Worm (Caenorhabditis elegans) whole organism, midembryonic: ENCODE measurements around the gene C10G8.3.

ENCODE experiments used
- T22C8.4 ChIP-seq: fragments of 200-800 bp; sonication (Bioruptor generic); IDR thresholded peaks from 2 replicates; pipeline ENCODE4 v1.3.6; 2022; ENCODE audit warnings: missing genetic modification characterization, missing compliant biosample characterization
- cog-1 ChIP-seq: sonication (generic microtip); optimal IDR thresholded peaks from 2 replicates; lab custom pipeline; 2016; ENCODE audit warnings: missing genetic modification characterization, missing compliant biosample characterization
- flt-1 ChIP-seq: fragments of 200-800 bp; sonication (Bioruptor generic); IDR thresholded peaks from 2 replicates; pipeline ENCODE4 v1.3.6; 2022; ENCODE audit warnings: missing genetic modification characterization, missing compliant biosample characterization
- klf-2 ChIP-seq: fragments of 200-800 bp; sonication (Bioruptor generic); conservative IDR thresholded peaks from 2 replicates; pipeline ENCODE4 v1.3.6; 2022; ENCODE audit warnings: missing genetic modification reagents, missing genetic modification characterization, missing compliant biosample characterization
- med-1 ChIP-seq: sonication (generic microtip); optimal IDR thresholded peaks from 2 replicates; lab custom pipeline; 2017; ENCODE audit warnings: missing genetic modification characterization, mild to moderate bottlenecking, missing compliant biosample characterization, antibody characterized with exemption, missing genetic modification reagents; ENCODE audit not compliant: insufficient read depth
- ref-1 ChIP-seq: fragments of 200-800 bp; sonication (Bioruptor generic); conservative IDR thresholded peaks from 2 replicates; pipeline ENCODE4 v1.3.6; 2022; ENCODE audit warnings: missing genetic modification reagents, missing genetic modification characterization, missing compliant biosample characterization
- tab-1 ChIP-seq: fragments of 200-800 bp; sonication (Bioruptor generic); IDR thresholded peaks from 2 replicates; pipeline ENCODE4 v1.3.6; 2022; ENCODE audit warnings: missing genetic modification characterization, missing compliant biosample characterization
- ztf-23 ChIP-seq: fragments of 200-800 bp; sonication (Bioruptor generic); IDR thresholded peaks from 2 replicates; pipeline ENCODE4 v1.3.6; 2022; ENCODE audit warnings: missing genetic modification reagents, missing genetic modification characterization, missing compliant biosample characterization
- ztf-29 ChIP-seq: fragments of 200-800 bp; sonication (Bioruptor generic); IDR thresholded peaks from 2 replicates; pipeline ENCODE4 v1.3.6; 2022; ENCODE audit warnings: missing genetic modification reagents, missing genetic modification characterization, missing compliant biosample characterization

C10G8.3 gene

DNA sequence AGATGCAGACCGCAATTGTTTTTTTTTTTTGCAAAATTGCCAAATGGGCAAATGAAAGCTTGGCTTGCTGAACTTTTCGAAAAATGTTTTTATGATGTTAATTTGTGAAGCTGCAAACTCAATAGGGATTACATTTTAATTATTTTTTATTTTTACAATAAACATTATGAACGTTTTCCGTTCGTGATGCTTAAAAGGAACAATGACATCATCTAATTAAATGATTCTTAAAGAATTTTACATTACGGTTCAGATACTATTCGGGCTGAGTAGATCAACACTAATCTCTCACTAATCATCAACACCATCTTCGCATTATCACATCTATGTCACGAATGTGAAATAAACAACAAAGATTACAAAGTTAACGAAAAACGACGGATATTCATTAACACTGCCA is at the start of gene C10G8.3:
TSS of gene C10G8.3 (plus strand) at position 301 of the 400 bp plus-strand sequence.
- TF ChIP-seq ztf-23 (GFP tag; lab: Robert Waterston, UW) (no peak), ref-1 (GFP tag; lab: Robert Waterston, UW) (no peak), T22C8.4 (GFP tag; lab: Robert Waterston, UW) (no peak), cog-1 (tag; lab: Kevin White, UChicago) (no peak), klf-2 (no peak), flt-1 (GFP tag; lab: Robert Waterston, UW) (no peak), ztf-29 (no peak), med-1 (GFP tag; lab: Kevin White, UChicago) (no peak), tab-1 (GFP tag; lab: Robert Waterston, UW) (no peak)

DNA sequence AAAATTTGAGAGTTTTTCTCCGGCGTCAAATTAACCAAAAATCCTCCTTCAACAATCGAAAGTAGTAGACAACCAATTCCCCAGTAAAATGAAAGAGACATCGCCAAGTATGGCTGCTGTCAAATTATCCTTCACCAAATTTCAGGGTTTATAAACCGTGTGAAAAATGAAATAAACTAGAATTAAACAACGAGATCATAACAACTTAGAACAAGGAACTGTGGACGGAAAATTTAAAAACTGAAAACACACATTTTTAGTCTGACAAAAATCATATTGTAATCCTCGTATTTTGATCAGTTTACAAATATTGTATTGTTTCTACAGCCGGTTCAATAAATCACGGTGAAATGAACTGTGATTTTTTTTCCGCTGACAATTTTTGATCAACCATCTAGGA is 49.6 kb upstream of the C10G8.3 start, which contains the start of gene cest-30:
TSS of gene cest-30 (minus strand) at position 101 of the 400 bp plus-strand sequence.
- TF ChIP-seq ztf-29 (no peak), ref-1 (GFP tag; lab: Robert Waterston, UW) (no peak), T22C8.4 (GFP tag; lab: Robert Waterston, UW) (no peak)

DNA sequence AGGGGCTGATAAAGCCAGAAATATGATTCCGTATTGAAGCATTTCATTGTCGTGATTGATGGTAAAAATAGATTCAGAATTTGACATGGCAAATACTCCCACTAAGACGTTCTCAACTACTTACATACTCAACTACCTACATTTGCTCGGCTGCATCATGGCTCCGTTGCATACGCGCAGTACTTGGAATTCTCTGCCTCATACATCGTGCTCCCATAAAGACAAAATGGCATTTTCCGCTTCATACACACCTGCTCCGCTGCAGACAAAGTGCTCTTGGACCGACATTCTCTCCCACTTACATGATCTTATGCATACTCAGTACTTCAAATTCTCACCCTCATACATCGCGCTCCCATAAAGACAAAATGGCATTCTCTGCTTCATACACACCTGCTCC is 47.0 kb upstream of the C10G8.3 start, which contains the start of the genes srt-69 and B0238.12:
TSS of gene srt-69 (minus strand) at position 101 of the 400 bp plus-strand sequence.
TSS of gene B0238.12 (plus strand) at position 264 of the 400 bp plus-strand sequence.
- no peak for TF ChIP-seq cog-1 (tag; lab: Kevin White, UChicago)
- no peak for TF ChIP-seq tab-1 (GFP tag; lab: Robert Waterston, UW)
- TF ChIP-seq klf-2: no peak
- no peak for TF ChIP-seq flt-1 (GFP tag; lab: Robert Waterston, UW)
- TF ChIP-seq T22C8.4 (GFP tag; lab: Robert Waterston, UW): no peak
- no peak for TF ChIP-seq med-1 (GFP tag; lab: Kevin White, UChicago)
- no peak for TF ChIP-seq ztf-23 (GFP tag; lab: Robert Waterston, UW)
- no peak for TF ChIP-seq ref-1 (GFP tag; lab: Robert Waterston, UW)
- TF ChIP-seq ztf-29: no peak

DNA sequence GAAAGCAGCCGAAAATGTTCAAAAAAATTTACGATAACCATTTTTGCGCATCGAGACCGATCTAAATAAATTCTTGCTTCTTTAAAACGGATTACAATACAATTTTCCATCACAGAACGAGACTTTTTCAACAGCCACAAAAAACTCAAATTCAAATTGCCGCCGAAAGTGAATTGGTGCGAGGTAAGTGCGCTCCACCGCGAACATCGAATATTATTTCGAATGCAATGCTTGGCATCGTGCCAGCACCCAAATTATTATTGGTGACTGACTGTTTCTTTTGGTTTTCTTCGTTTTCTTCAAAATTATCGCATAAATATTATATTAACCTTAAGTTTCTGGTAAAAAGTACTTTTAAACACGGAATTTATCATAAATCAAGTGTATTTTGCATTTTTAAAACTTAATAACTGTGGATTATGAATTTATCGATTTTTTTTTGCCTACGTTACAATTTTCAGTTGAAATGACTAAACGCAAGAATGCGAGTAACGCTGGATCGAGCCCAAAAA is 43.5 kb upstream of the C10G8.3 start, which contains the start of gene penr-1:
TSS of gene penr-1 (plus strand) at position 462 of the 512 bp plus-strand sequence.
- TF ChIP-seq ztf-23 (GFP tag; lab: Robert Waterston, UW): no peak
- TF ChIP-seq cog-1 (tag; lab: Kevin White, UChicago): no peak
- no peak for TF ChIP-seq ztf-29
- TF ChIP-seq T22C8.4 (GFP tag; lab: Robert Waterston, UW): 0 out of 2 replicates have a peak, but pooled peaks have one; percentile 35

DNA sequence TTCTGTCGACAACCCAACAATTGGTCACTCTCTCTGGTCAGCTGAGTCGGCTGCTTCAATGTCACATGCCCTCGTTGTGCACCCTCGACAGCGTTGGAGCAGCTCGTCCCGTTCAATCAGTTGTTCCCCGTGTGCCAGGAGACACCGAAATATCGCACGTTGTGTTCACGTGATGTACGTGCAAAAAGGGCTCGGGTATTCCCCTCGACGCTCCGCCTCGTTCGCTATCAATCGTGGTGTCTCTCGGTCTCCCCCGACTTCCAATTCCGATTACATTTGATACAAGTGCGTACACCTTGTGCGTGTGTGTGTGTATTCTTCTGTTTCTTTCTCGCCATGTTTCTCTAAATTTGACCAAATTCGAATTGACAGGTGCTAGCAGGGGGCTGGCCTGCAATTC is 41.1 kb upstream of the C10G8.3 start:
- TF ChIP-seq med-1 (GFP tag; lab: Kevin White, UChicago) (no peak), tab-1 (GFP tag; lab: Robert Waterston, UW) (no peak), cog-1 (tag; lab: Kevin White, UChicago) (peak; percentile 12)

DNA sequence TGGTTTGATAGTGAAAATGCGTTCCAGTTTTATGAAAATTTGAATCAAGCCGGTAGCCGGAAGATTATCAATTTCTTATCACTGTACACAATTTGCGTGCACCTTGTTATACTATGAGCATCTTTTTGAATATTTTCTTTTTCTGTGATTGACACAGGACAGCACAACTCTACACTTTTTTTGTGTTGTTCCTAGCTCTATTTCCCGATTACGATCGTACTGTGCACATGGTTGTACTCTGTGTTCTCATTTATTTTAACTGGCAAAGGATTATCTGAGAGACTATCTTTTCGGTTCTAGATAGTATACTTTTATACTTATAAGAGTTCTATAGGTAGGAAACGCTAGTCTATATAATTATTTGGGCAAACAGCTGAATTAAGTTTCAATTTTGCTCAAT is 40.5 kb upstream of the C10G8.3 start:
- TF ChIP-seq tab-1 (GFP tag; lab: Robert Waterston, UW) (no peak), cog-1 (tag; lab: Kevin White, UChicago) (no peak)

DNA sequence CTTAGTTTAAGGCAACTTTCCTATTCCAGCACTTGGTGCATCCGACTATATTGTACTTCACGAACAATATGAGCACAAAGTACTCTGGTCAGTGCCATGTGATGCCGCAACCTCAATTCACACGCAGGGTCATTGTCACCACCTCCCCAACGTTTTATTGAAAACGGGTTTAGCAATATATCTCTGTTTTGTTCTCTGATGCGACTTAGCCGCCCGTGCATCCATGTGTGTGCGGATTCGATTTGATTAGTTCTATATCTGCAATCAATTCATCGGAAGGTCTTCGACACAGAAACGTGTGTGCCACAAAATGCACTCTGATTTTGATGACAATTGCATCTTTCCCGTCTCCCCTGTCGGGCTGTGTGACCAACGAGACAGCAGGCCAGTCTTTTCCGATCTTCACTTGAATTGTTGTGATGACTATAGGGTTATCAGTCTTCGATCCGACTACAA is 39.9 kb upstream of the C10G8.3 start:
- TF ChIP-seq flt-1 (GFP tag; lab: Robert Waterston, UW): 0 out of 2 replicates have a peak, but pooled peaks have one; percentile 20
- TF ChIP-seq cog-1 (tag; lab: Kevin White, UChicago): no peak

DNA sequence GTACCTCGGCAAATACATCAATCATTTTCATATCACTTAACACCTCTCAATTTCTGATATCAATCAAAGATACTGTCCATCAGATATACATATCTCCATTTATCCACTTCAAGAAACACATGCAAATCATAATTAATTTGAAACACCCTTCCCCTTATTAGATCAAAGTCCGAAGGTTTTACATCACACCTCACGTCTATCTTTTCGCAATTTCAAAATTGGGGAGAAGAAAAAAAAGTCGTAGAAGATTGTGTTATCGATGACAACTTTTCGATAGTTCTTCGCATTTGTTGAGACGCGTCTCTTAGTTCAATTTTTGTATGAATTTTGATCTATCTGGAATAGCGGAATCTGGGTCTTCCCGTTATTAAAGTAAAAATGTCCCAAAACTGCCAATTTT is 39.3 kb upstream of the C10G8.3 start:
- TF ChIP-seq cog-1 (tag; lab: Kevin White, UChicago): no peak
- TF ChIP-seq ztf-23 (GFP tag; lab: Robert Waterston, UW): no peak
- TF ChIP-seq T22C8.4 (GFP tag; lab: Robert Waterston, UW): no peak
- no peak for TF ChIP-seq klf-2
- TF ChIP-seq flt-1 (GFP tag; lab: Robert Waterston, UW): no peak
- no peak for TF ChIP-seq med-1 (GFP tag; lab: Kevin White, UChicago)
- no peak for TF ChIP-seq ztf-29
- no peak for TF ChIP-seq tab-1 (GFP tag; lab: Robert Waterston, UW)
- TF ChIP-seq ref-1 (GFP tag; lab: Robert Waterston, UW): no peak

DNA sequence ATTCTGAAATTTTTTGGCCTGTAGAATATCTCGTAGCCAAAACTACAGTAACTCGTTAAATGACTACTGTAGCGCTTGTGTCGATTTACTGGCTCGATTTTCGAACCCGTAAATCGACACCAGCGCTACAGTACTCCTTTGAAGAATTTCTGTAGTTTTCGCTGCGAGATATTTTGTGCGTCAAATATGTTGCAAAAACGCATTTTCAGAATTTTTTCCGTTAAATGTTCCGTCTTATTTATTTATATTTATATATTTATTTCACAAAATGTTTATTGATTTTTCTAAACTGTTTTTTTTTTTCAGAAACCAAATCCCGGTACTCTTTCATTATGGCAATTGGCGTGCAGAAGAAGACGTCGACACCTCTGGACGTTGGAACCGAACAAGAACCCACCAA is 38.8 kb upstream of the C10G8.3 start, which contains the start of gene natc-2:
TSS of gene natc-2 (plus strand) at position 301 of the 400 bp plus-strand sequence.
- no peak for TF ChIP-seq med-1 (GFP tag; lab: Kevin White, UChicago)
- no peak for TF ChIP-seq ref-1 (GFP tag; lab: Robert Waterston, UW)
- TF ChIP-seq T22C8.4 (GFP tag; lab: Robert Waterston, UW): no peak
- no peak for TF ChIP-seq ztf-23 (GFP tag; lab: Robert Waterston, UW)
- TF ChIP-seq klf-2: no peak
- TF ChIP-seq tab-1 (GFP tag; lab: Robert Waterston, UW): no peak
- TF ChIP-seq flt-1 (GFP tag; lab: Robert Waterston, UW): no peak
- TF ChIP-seq cog-1 (tag; lab: Kevin White, UChicago): no peak
- TF ChIP-seq ztf-29: no peak

DNA sequence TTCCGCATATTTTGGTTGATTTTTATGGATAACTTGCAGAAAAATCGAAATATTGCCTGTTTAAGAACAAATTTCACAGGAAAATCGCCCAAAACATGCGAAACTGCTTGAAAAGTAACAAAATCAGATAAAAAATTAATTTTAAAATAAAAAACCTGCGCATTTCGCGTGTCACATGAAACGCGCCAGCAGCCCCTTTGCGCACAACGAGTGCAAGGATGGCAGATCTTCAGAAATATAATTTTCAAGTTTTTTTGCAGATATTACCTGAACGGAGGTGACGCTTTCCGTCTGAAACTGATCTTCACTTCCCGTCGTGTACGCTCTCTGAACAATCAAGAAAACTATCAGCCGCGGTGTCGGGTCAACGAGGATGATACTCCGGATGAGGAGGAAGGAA is 37.6 kb upstream of the C10G8.3 start:
- 0 out of 2 replicates have a peak, but pooled peaks have one; percentile 14 for TF ChIP-seq flt-1 (GFP tag; lab: Robert Waterston, UW)
- 0 out of 2 replicates have a peak, but pooled peaks have one; percentile 26 for TF ChIP-seq tab-1 (GFP tag; lab: Robert Waterston, UW)
- TF ChIP-seq ref-1 (GFP tag; lab: Robert Waterston, UW): no peak
